Worm (Caenorhabditis elegans): ENCODE results near the gene F58B4.7.
A peak's percentile ranks its signal among the peaks of the same experiment; 100 is the strongest.

The F58B4.7 gene

ce11 chrV:10967594-10968273 lies 44.6 kb upstream of the F58B4.7 start (continued):
- no peak for TF ChIP-seq F37D6.2 (tag; optimal IDR thresholded peaks at IDR 0.05)
- no peak for TF ChIP-seq nhr-76 (tag; optimal IDR thresholded peaks at IDR 0.05)
- no peak for TF ChIP-seq mxl-3 (GFP tag; optimal IDR thresholded peaks at IDR 0.05)
- TF ChIP-seq lim-7 (GFP tag; IDR thresholded peaks at IDR 0.05): no peak
- no peak for TF ChIP-seq zip-2 (tag; optimal IDR thresholded peaks at IDR 0.05)
- TF ChIP-seq Y75B8A.6 (GFP tag; IDR thresholded peaks at IDR 0.05): peak; percentile 60; the same call in 1 of the 2 replicates
- no peak for TF ChIP-seq daf-8 (GFP tag; IDR thresholded peaks at IDR 0.05)
- TF ChIP-seq ztf-7 (tag; optimal IDR thresholded peaks at IDR 0.05): no peak
- TF ChIP-seq lin-13 (GFP tag; optimal IDR thresholded peaks at IDR 0.05): no peak
- TF ChIP-seq nhr-102 (tag; optimal IDR thresholded peaks at IDR 0.05): no peak

- no peak for TF ChIP-seq dmd-6 (GFP tag; IDR thresholded peaks at IDR 0.05)
- no peak for TF ChIP-seq rbr-2 (tag; optimal IDR thresholded peaks at IDR 0.05)
- TF ChIP-seq madf-5 (GFP tag; IDR thresholded peaks at IDR 0.05): 0 out of 4 replicates have a peak, but pooled peaks of 1 of the 2 experiments have one; percentile 48
- TF ChIP-seq gei-8 (GFP tag; optimal IDR thresholded peaks at IDR 0.05): no peak
- no peak for TF ChIP-seq lin-1 (GFP tag; IDR thresholded peaks at IDR 0.05)
- no peak for TF ChIP-seq skn-1 (tag; optimal IDR thresholded peaks at IDR 0.05)
- TF ChIP-seq dpl-1 (GFP tag; optimal IDR thresholded peaks at IDR 0.05): no peak
- no peak for TF ChIP-seq jun-1 (tag; optimal IDR thresholded peaks at IDR 0.05)
- TF ChIP-seq egl-43 (GFP tag; IDR thresholded peaks at IDR 0.05): 0 out of 2 replicates have a peak, but pooled peaks have one; percentile 44
- TF ChIP-seq sdz-12 (GFP tag; optimal IDR thresholded peaks at IDR 0.05): peak; percentile 34
- peak; percentile 44 for TF ChIP-seq lin-38 (GFP tag; IDR thresholded peaks at IDR 0.05)
- TF ChIP-seq set-16 (GFP tag; IDR thresholded peaks at IDR 0.05): peak; percentile 54
- TF ChIP-seq tra-1 (GFP tag; IDR thresholded peaks at IDR 0.05): no peak
- no peak for TF ChIP-seq lin-39 (tag; optimal IDR thresholded peaks at IDR 0.05)
- no peak for TF ChIP-seq ceh-32 (tag; optimal IDR thresholded peaks at IDR 0.05; ENCODE audit: poor library complexity)
- no peak for TF ChIP-seq ceh-82 (tag; optimal IDR thresholded peaks at IDR 0.05)
- TF ChIP-seq aha-1 (tag): peak; percentile 78
- no peak for TF ChIP-seq ces-1 (GFP tag; optimal IDR thresholded peaks at IDR 0.05)
- TF ChIP-seq vab-7 (GFP tag; IDR thresholded peaks at IDR 0.05): no peak
- TF ChIP-seq Y5F2A.4 (GFP tag; optimal IDR thresholded peaks at IDR 0.05): no peak
- TF ChIP-seq nhr-42 (GFP tag; IDR thresholded peaks at IDR 0.05): no peak
- no peak for TF ChIP-seq hlh-30 (tag; optimal IDR thresholded peaks at IDR 0.05; ENCODE audit: insufficient read depth)
- TF ChIP-seq lin-29 (GFP tag; IDR thresholded peaks at IDR 0.05): no peak
Observed at ce11 chrV:10966874-10967273, 43.7 kb upstream of the F58B4.7 start.

- TF ChIP-seq Y75B8A.6 (GFP tag; IDR thresholded peaks at IDR 0.05): peak; percentile 73; the same call in 1 of the 2 replicates
- peak; percentile 91 for TF ChIP-seq hlh-30 (tag; optimal IDR thresholded peaks at IDR 0.05; ENCODE audit: insufficient read depth)
- TF ChIP-seq cey-2 (tag; optimal IDR thresholded peaks at IDR 0.05; ENCODE audit: borderline replicate concordance, insufficient read depth): no peak
- no peak for TF ChIP-seq ZK337.2 (GFP tag; IDR thresholded peaks at IDR 0.05)
- TF ChIP-seq T26A8.4 (GFP tag; IDR thresholded peaks at IDR 0.05): peak; percentile 95
- TF ChIP-seq F49E8.2 (tag; optimal IDR thresholded peaks at IDR 0.05; ENCODE audit: borderline replicate concordance): peak; percentile 51
- TF ChIP-seq nhr-76 (tag; optimal IDR thresholded peaks at IDR 0.05): peak; percentile 18
- peak; percentile 7; the same call in 1 of the 2 replicates for TF ChIP-seq Y48G9A.11 (GFP tag; IDR thresholded peaks at IDR 0.05)
- peak; percentile 98 for TF ChIP-seq dmd-6 (GFP tag; IDR thresholded peaks at IDR 0.05)
- peak; percentile 96 for TF ChIP-seq nhr-102 (tag; optimal IDR thresholded peaks at IDR 0.05)
- peak; percentile 88 for TF ChIP-seq spr-1 (tag; optimal IDR thresholded peaks at IDR 0.05)
- peak; percentile 92 for TF ChIP-seq ctbp-1 (GFP tag; IDR thresholded peaks at IDR 0.05)
- peak; percentile 94 for TF ChIP-seq lin-1 (GFP tag; IDR thresholded peaks at IDR 0.05)
- peak; percentile 95 for TF ChIP-seq rbr-2 (tag; optimal IDR thresholded peaks at IDR 0.05)
- TF ChIP-seq aly-2 (tag; optimal IDR thresholded peaks at IDR 0.05): no peak
- TF ChIP-seq arid-1 (GFP tag; conservative IDR thresholded peaks at IDR 0.05): peak; percentile 87
- TF ChIP-seq unc-39 (tag; optimal IDR thresholded peaks at IDR 0.05): no peak
- TF ChIP-seq daf-16 (GFP tag; optimal IDR thresholded peaks at IDR 0.05): peak; percentile 64 to 89
- TF ChIP-seq daf-16 (tag; optimal IDR thresholded peaks at IDR 0.05): peak; percentile 86
- TF ChIP-seq zip-11 (GFP tag; IDR thresholded peaks at IDR 0.05): no peak
- no peak for TF ChIP-seq ces-1 (GFP tag; optimal IDR thresholded peaks at IDR 0.05)
- peak; percentile 93 for TF ChIP-seq mes-2 (tag; optimal IDR thresholded peaks at IDR 0.05; ENCODE audit: poor library complexity, severe bottlenecking)
- TF ChIP-seq nhr-48 (tag; optimal IDR thresholded peaks at IDR 0.05): peak; percentile 94
Observed at ce11 chrV:10965501-10965900, 42.4 kb upstream of the F58B4.7 start, which contains the start of the genes ctf-4 and eef-1G. ctf-4 (minus strand) TSS chrV:10965539. eef-1G (plus strand) TSS chrV:10965719.
